Fruit fly (Drosophila melanogaster) whole organism, embryonic: ENCODE data around the gene Cpr62Bc.

Experiments used
- Ada2b ChIP-seq: fragments of 200-800 bp; sonication (Bioruptor generic); IDR thresholded peaks from 2 replicates; pipeline ENCODE4 v1.3.6; 2022; ENCODE audit warnings: missing biosample characterization, missing genetic modification characterization
- BtbVII ChIP-seq: fragments of 200-800 bp; sonication (Bioruptor generic); optimal IDR thresholded peaks from 3 replicates; lab custom pipeline; 2017; ENCODE audit warnings: missing biosample characterization, mild to moderate bottlenecking, missing genetic modification characterization
- CG12299 ChIP-seq: fragments of 200-800 bp; sonication (Bioruptor generic); optimal IDR thresholded peaks from 2 replicates; lab custom pipeline; 2018; ENCODE audit warnings: missing biosample characterization, mild to moderate bottlenecking, missing genetic modification characterization
- CG12744 ChIP-seq: fragments of 200-800 bp; sonication (Bioruptor generic); optimal IDR thresholded peaks from 2 replicates; lab custom pipeline; 2016; ENCODE audit warnings: missing biosample characterization, missing genetic modification characterization
- CG15696 ChIP-seq: fragments of 200-800 bp; sonication (Bioruptor generic); optimal IDR thresholded peaks from 2 replicates; lab custom pipeline; 2019; ENCODE audit warnings: missing biosample characterization, mild to moderate bottlenecking, missing genetic modification characterization, moderate library complexity
- CG1647 ChIP-seq: fragments of 200-800 bp; sonication (Bioruptor generic); optimal IDR thresholded peaks from 3 replicates; lab custom pipeline; 2016; ENCODE audit warnings: missing biosample characterization, missing genetic modification characterization
- CG17186 ChIP-seq: fragments of 200-800 bp; sonication (Bioruptor generic); optimal IDR thresholded peaks from 3 replicates; lab custom pipeline; 2017; ENCODE audit warnings: missing biosample characterization, missing genetic modification reagents, missing genetic modification characterization
- CG1792 ChIP-seq: fragments of 200-800 bp; sonication (Bioruptor generic); optimal IDR thresholded peaks from 2 replicates; lab custom pipeline; 2016; ENCODE audit warnings: missing biosample characterization, missing genetic modification characterization
- CG1832 ChIP-seq: fragments of 200-800 bp; sonication (Bioruptor generic); optimal IDR thresholded peaks from 2 replicates; lab custom pipeline; 2017; ENCODE audit warnings: missing biosample characterization, mild to moderate bottlenecking, missing genetic modification characterization, inconsistent platforms
- CG18476 ChIP-seq: fragments of 200-800 bp; sonication (Bioruptor generic); optimal IDR thresholded peaks from 2 replicates; lab custom pipeline; 2016; ENCODE audit warnings: missing biosample characterization, mild to moderate bottlenecking, missing genetic modification characterization
- CG18764 ChIP-seq: fragments of 200-800 bp; sonication (Bioruptor generic); optimal IDR thresholded peaks from 3 replicates; lab custom pipeline; 2016; ENCODE audit warnings: missing biosample characterization, missing genetic modification characterization
- CG2199 ChIP-seq: fragments of 200-800 bp; sonication (Bioruptor generic); IDR thresholded peaks from 3 replicates; pipeline ENCODE4 v1.3.6; 2022; ENCODE audit warnings: missing biosample characterization, missing genetic modification characterization
- CG34224 ChIP-seq: fragments of 200-800 bp; sonication (Bioruptor generic); IDR thresholded peaks from 3 replicates; pipeline ENCODE4 v1.3.6; 2022; ENCODE audit warnings: missing biosample characterization, missing genetic modification characterization; ENCODE audit not compliant: partially characterized antibody
- CG4854 ChIP-seq: fragments of 200-800 bp; sonication (Bioruptor generic); optimal IDR thresholded peaks from 2 replicates; lab custom pipeline; 2016; ENCODE audit warnings: missing biosample characterization, missing genetic modification characterization, inconsistent platforms
- CG5245 ChIP-seq: fragments of 200-800 bp; sonication (Bioruptor generic); optimal IDR thresholded peaks from 3 replicates; lab custom pipeline; 2016; ENCODE audit warnings: missing biosample characterization, missing genetic modification characterization
- CG7271 ChIP-seq: fragments of 200-800 bp; sonication (Bioruptor generic); optimal IDR thresholded peaks from 2 replicates; lab custom pipeline; 2018; ENCODE audit warnings: missing biosample characterization, mild to moderate bottlenecking, missing genetic modification characterization, moderate library complexity
- CG8290 ChIP-seq, 3 experiments: fragments of 200-800 bp; sonication (Bioruptor generic); optimal IDR thresholded peaks; 2 replicates each; lab custom pipeline; 2016 to 2019; ENCODE audit warnings: missing biosample characterization in 3 of 3, missing genetic modification characterization in 3 of 3, mild to moderate bottlenecking in 2 of 3, moderate library complexity in 1 of 3
- E2f1 ChIP-seq: fragments of 200-800 bp; sonication (Bioruptor generic); IDR thresholded peaks from 2 replicates; pipeline ENCODE4 v1.3.6; 2022; ENCODE audit warnings: missing biosample characterization, missing genetic modification characterization
- Ets97D ChIP-seq: fragments of 200-800 bp; sonication (Bioruptor generic); optimal IDR thresholded peaks from 3 replicates; lab custom pipeline; 2016; ENCODE audit warnings: missing biosample characterization, missing genetic modification characterization
- HLH3B ChIP-seq: fragments of 200-800 bp; sonication (Bioruptor generic); IDR thresholded peaks from 2 replicates; pipeline ENCODE4 v1.3.6; 2022; ENCODE audit warnings: missing biosample characterization, missing genetic modification characterization
- Hmr ChIP-seq: fragments of 200-800 bp; sonication (Bioruptor generic); optimal IDR thresholded peaks from 3 replicates; lab custom pipeline; 2017; ENCODE audit warnings: mild to moderate bottlenecking, missing biosample characterization, missing genetic modification reagents, missing genetic modification characterization
- NC2β ChIP-seq: fragments of 200-800 bp; sonication (Bioruptor generic); optimal IDR thresholded peaks from 2 replicates; lab custom pipeline; 2016; ENCODE audit warnings: missing biosample characterization, missing genetic modification characterization
- NK7.1 ChIP-seq: fragments of 200-800 bp; sonication (Bioruptor generic); optimal IDR thresholded peaks from 3 replicates; lab custom pipeline; 2016; ENCODE audit warnings: missing biosample characterization, missing genetic modification characterization
- Nf-YA ChIP-seq: fragments of 200-800 bp; sonication (Bioruptor generic); IDR thresholded peaks from 2 replicates; pipeline ENCODE4 v1.3.6; 2022; ENCODE audit warnings: missing biosample characterization, missing genetic modification characterization
- PHDP ChIP-seq: fragments of 200-800 bp; sonication (Bioruptor generic); optimal IDR thresholded peaks from 3 replicates; lab custom pipeline; 2018; ENCODE audit warnings: missing biosample characterization, mild to moderate bottlenecking, missing genetic modification characterization, moderate library complexity
- Tbp ChIP-seq: fragments of >200 bp; optimal IDR thresholded peaks from 2 replicates; lab custom pipeline; 2018; ENCODE audit warnings: missing biosample characterization, missing genetic modification characterization
- ash1 ChIP-seq: fragments of 200-800 bp; sonication (Bioruptor generic); optimal IDR thresholded peaks from 2 replicates; lab custom pipeline; 2018; ENCODE audit warnings: missing biosample characterization, mild to moderate bottlenecking, missing genetic modification characterization
- bab2 ChIP-seq: fragments of 200-800 bp; sonication (Bioruptor generic); optimal IDR thresholded peaks from 2 replicates; lab custom pipeline; 2016; ENCODE audit warnings: missing biosample characterization, missing genetic modification characterization
- bowl ChIP-seq: fragments of 200-800 bp; sonication (Bioruptor generic); IDR thresholded peaks from 2 replicates; pipeline ENCODE4 v1.3.6; 2022; ENCODE audit warnings: missing biosample characterization, missing genetic modification characterization
- bsh ChIP-seq, 2 experiments: fragments of 200-800 bp; sonication (Bioruptor generic); optimal IDR thresholded peaks; 2 replicates each; lab custom pipeline; 2017 to 2018; ENCODE audit warnings: mild to moderate bottlenecking in 2 of 2, missing biosample characterization in 2 of 2, missing genetic modification characterization in 2 of 2, moderate library complexity in 1 of 2
- chm ChIP-seq: fragments of 200-800 bp; sonication (Bioruptor generic); IDR thresholded peaks from 2 replicates; pipeline ENCODE4 v1.3.6; 2022; ENCODE audit warnings: missing biosample characterization, missing genetic modification characterization
- ems ChIP-seq: fragments of 200-800 bp; sonication (Bioruptor generic); optimal IDR thresholded peaks from 3 replicates; lab custom pipeline; 2016; ENCODE audit warnings: missing biosample characterization, missing genetic modification characterization
- esg ChIP-seq: fragments of 200-800 bp; sonication (Bioruptor generic); conservative IDR thresholded peaks from 2 replicates; pipeline ENCODE4 v1.3.6; 2022; ENCODE audit warnings: missing biosample characterization, missing genetic modification characterization
- fd96Cb ChIP-seq: fragments of 200-800 bp; sonication (Bioruptor generic); optimal IDR thresholded peaks from 2 replicates; lab custom pipeline; 2018; ENCODE audit warnings: missing biosample characterization, mild to moderate bottlenecking, missing genetic modification characterization, moderate library complexity
- gcm ChIP-seq: fragments of 200-800 bp; sonication (Bioruptor generic); optimal IDR thresholded peaks from 2 replicates; lab custom pipeline; 2019; ENCODE audit warnings: missing biosample characterization, mild to moderate bottlenecking, missing genetic modification characterization, moderate library complexity
- insv ChIP-seq, 2 experiments: fragments of 200-800 bp; sonication (Bioruptor generic); optimal IDR thresholded peaks; 3 replicates each; lab custom pipeline; 2016 to 2018; ENCODE audit warnings: missing biosample characterization in 2 of 2, missing genetic modification characterization in 2 of 2
- jing ChIP-seq: fragments of 200-800 bp; sonication (Bioruptor generic); optimal IDR thresholded peaks from 2 replicates; lab custom pipeline; 2018; ENCODE audit warnings: missing biosample characterization, mild to moderate bottlenecking, missing genetic modification characterization
- kay ChIP-seq: fragments of 200-800 bp; sonication (Bioruptor generic); optimal IDR thresholded peaks from 2 replicates; lab custom pipeline; 2016; ENCODE audit warnings: missing biosample characterization, missing genetic modification characterization
- klu ChIP-seq: fragments of 200-800 bp; sonication (Bioruptor generic); IDR thresholded peaks from 2 replicates; pipeline ENCODE4 v1.3.6; 2022; ENCODE audit warnings: missing biosample characterization, missing genetic modification characterization
- nerfin-1 ChIP-seq: fragments of 200-800 bp; sonication (Bioruptor generic); optimal IDR thresholded peaks from 3 replicates; lab custom pipeline; 2019; ENCODE audit warnings: missing biosample characterization, mild to moderate bottlenecking, missing genetic modification characterization, moderate library complexity
- nom ChIP-seq: fragments of 200-800 bp; sonication (Bioruptor generic); optimal IDR thresholded peaks from 2 replicates; lab custom pipeline; 2017; ENCODE audit warnings: missing biosample characterization, missing genetic modification characterization, mild to moderate bottlenecking, moderate library complexity, missing genetic modification reagents
- pros ChIP-seq: fragments of 200-800 bp; sonication (Bioruptor generic); optimal IDR thresholded peaks from 3 replicates; lab custom pipeline; 2019; ENCODE audit warnings: missing biosample characterization, mild to moderate bottlenecking, missing genetic modification characterization, moderate library complexity
- pum ChIP-seq: fragments of 200-800 bp; sonication (Bioruptor generic); optimal IDR thresholded peaks from 2 replicates; lab custom pipeline; 2016; ENCODE audit warnings: missing biosample characterization, missing genetic modification characterization
- pzg ChIP-seq: fragments of 200-800 bp; sonication (Bioruptor generic); optimal IDR thresholded peaks from 3 replicates; lab custom pipeline; 2018; ENCODE audit warnings: missing biosample characterization, mild to moderate bottlenecking, missing genetic modification characterization, moderate library complexity
- sisA ChIP-seq: fragments of 200-800 bp; sonication (Bioruptor generic); IDR thresholded peaks from 2 replicates; pipeline ENCODE4 v1.3.6; 2022; ENCODE audit warnings: missing biosample characterization, missing genetic modification characterization
- tap ChIP-seq: fragments of 200-800 bp; optimal IDR thresholded peaks from 3 replicates; lab custom pipeline; 2019; ENCODE audit warnings: missing biosample characterization, mild to moderate bottlenecking, missing genetic modification characterization, moderate library complexity
- tx ChIP-seq: fragments of 200-800 bp; sonication (Bioruptor generic); optimal IDR thresholded peaks from 2 replicates; lab custom pipeline; 2016; ENCODE audit warnings: missing biosample characterization, missing genetic modification characterization
- unc-4 ChIP-seq: fragments of 200-800 bp; sonication (Bioruptor generic); IDR thresholded peaks from 2 replicates; pipeline ENCODE4 v1.3.6; 2022; ENCODE audit warnings: missing biosample characterization, missing genetic modification characterization; ENCODE audit not compliant: partially characterized antibody
- zen2 ChIP-seq: fragments of 200-800 bp; sonication (Bioruptor generic); IDR thresholded peaks from 3 replicates; pipeline ENCODE4 v1.3.6; 2022; ENCODE audit warnings: missing biosample characterization, missing genetic modification characterization; ENCODE audit not compliant: partially characterized antibody

Cpr62Bc gene

dm6 chr3L:1865121-1865727, 23.3 kb upstream of the Cpr62Bc start, which contains the start of the genes HBS1 and CG12025 (continued):
- TF ChIP-seq NK7.1 (GFP tag; lab: Kevin White, UChicago) (no peak), NC2β (peak; percentile 44), pzg (GFP tag; lab: Kevin White, UChicago) (peak; percentile 87), CG1792 (no peak), nerfin-1 (tag; lab: Kevin White, UChicago) (peak; percentile 50), bsh (GFP tag; optimal IDR thresholded peaks at IDR 0.05; lab: Kevin White, UChicago) (peak in 1 of 2 experiments; percentile 45), sisA (GFP tag; lab: Robert Waterston, UW) (peak; percentile 62), bab2 (peak; percentile 56), gcm (GFP tag; lab: Kevin White, UChicago) (peak; percentile 40), CG34224 (GFP tag; lab: Robert Waterston, UW) (no peak), Nf-YA (GFP tag; lab: Robert Waterston, UW) (no peak), PHDP (tag; lab: Kevin White, UChicago) (peak; percentile 54), Ets97D (peak; percentile 72), CG2199 (no peak), unc-4 (GFP tag; lab: Robert Waterston, UW) (no peak), nom (GFP tag; lab: Kevin White, UChicago) (peak; percentile 10), BtbVII (no peak), CG18476 (GFP tag; lab: Kevin White, UChicago) (peak; percentile 16), pum (peak; percentile 75), CG1832 (GFP tag; lab: Kevin White, UChicago) (no peak), CG12299 (tag; lab: Kevin White, UChicago) (no peak), CG15696 (tag; lab: Kevin White, UChicago) (peak; percentile 76), Ada2b (GFP tag; lab: Robert Waterston, UW) (0 out of 2 replicates have a peak, but pooled peaks have one; percentile 41), CG4854 (no peak), tx (GFP tag; lab: Kevin White, UChicago) (peak; percentile 20), Tbp (no peak), kay (GFP tag; lab: Kevin White, UChicago) (peak; percentile 5), CG5245 (GFP tag; lab: Kevin White, UChicago) (peak; percentile 37), CG18764 (GFP tag; lab: Kevin White, UChicago) (peak; percentile 24), chm (GFP tag; lab: Robert Waterston, UW) (0 out of 2 replicates have a peak, but pooled peaks have one; percentile 25), E2f1 (GFP tag; lab: Robert Waterston, UW) (no peak; the same call in 1 of the 2 replicates), CG8290 (GFP tag; optimal IDR thresholded peaks at IDR 0.05; lab: Kevin White, UChicago) (peak; percentile 76), CG8290 (tag; optimal IDR thresholded peaks at IDR 0.05; lab: Kevin White, UChicago) (no peak), esg (GFP tag; lab: Robert Waterston, UW) (peak; percentile 43; the same call in 1 of the 2 replicates), CG1647 (GFP tag; lab: Kevin White, UChicago) (peak; percentile 41), klu (GFP tag; lab: Robert Waterston, UW) (peak; percentile 81), bowl (GFP tag; lab: Robert Waterston, UW) (no peak), ems (no peak), CG17186 (GFP tag; lab: Kevin White, UChicago) (peak; percentile 64), tap (no peak), zen2 (no peak), pros (no peak), fd96Cb (tag; lab: Kevin White, UChicago) (peak; percentile 45), HLH3B (GFP tag; lab: Robert Waterston, UW) (peak; percentile 27; the same call in 1 of the 2 replicates), CG7271 (no peak), ash1 (GFP tag; lab: Kevin White, UChicago) (no peak), insv (GFP tag; optimal IDR thresholded peaks at IDR 0.05; lab: Kevin White, UChicago) (no peak), CG12744 (no peak), jing (GFP tag; lab: Kevin White, UChicago) (no peak), Hmr (GFP tag; lab: Kevin White, UChicago) (peak; percentile 53)
